Fruit fly (Drosophila melanogaster) whole organism, embryonic: ENCODE data around the gene lute.

Experiments
- Abd-B ChIP-seq: fragments of 200-800 bp; sonication (Bioruptor generic); optimal IDR thresholded peaks from 2 replicates; lab custom pipeline; 2018; ENCODE audit warnings: missing biosample characterization, mild to moderate bottlenecking, missing genetic modification characterization, moderate library complexity
- Adf1 ChIP-seq: fragments of 200-800 bp; sonication (Bioruptor generic); IDR thresholded peaks from 2 replicates; pipeline ENCODE4 v1.3.6; 2022; ENCODE audit warnings: missing biosample characterization, missing genetic modification characterization
- Awh ChIP-seq: fragments of 200-800 bp; sonication (Bioruptor generic); IDR thresholded peaks from 2 replicates; pipeline ENCODE4, ENCODE4 v1.3.6; 2022; ENCODE audit warnings: missing biosample characterization, missing genetic modification characterization
- CG10543 ChIP-seq: fragments of 200-800 bp; sonication (Bioruptor generic); optimal IDR thresholded peaks from 3 replicates; lab custom pipeline; 2017; ENCODE audit warnings: missing biosample characterization, mild to moderate bottlenecking, missing genetic modification characterization, moderate library complexity
- CG12104 ChIP-seq: fragments of 200-800 bp; sonication (Bioruptor generic); optimal IDR thresholded peaks from 3 replicates; lab custom pipeline; 2016; ENCODE audit warnings: missing biosample characterization, missing genetic modification characterization
- CG12391 ChIP-seq: fragments of 200-800 bp; sonication (Bioruptor generic); optimal IDR thresholded peaks from 3 replicates; lab custom pipeline; 2018; ENCODE audit warnings: missing biosample characterization, mild to moderate bottlenecking, missing genetic modification characterization, moderate library complexity
- CG14965 ChIP-seq: fragments of 200-800 bp; sonication (Bioruptor generic); optimal IDR thresholded peaks from 2 replicates; lab custom pipeline; 2016; ENCODE audit warnings: missing biosample characterization, missing genetic modification characterization, borderline replicate concordance
- CG1529 ChIP-seq: fragments of 200-800 bp; sonication (Bioruptor generic); optimal IDR thresholded peaks from 3 replicates; lab custom pipeline; 2018; ENCODE audit warnings: missing biosample characterization, missing genetic modification characterization
- CG17328 ChIP-seq: fragments of 200-800 bp; sonication (Bioruptor generic); IDR thresholded peaks from 2 replicates; pipeline ENCODE4 v1.3.6; 2022; ENCODE audit warnings: missing biosample characterization, missing genetic modification characterization
- CG1792 ChIP-seq: fragments of 200-800 bp; sonication (Bioruptor generic); optimal IDR thresholded peaks from 2 replicates; lab custom pipeline; 2016; ENCODE audit warnings: missing biosample characterization, missing genetic modification characterization
- CG1832 ChIP-seq: fragments of 200-800 bp; sonication (Bioruptor generic); optimal IDR thresholded peaks from 2 replicates; lab custom pipeline; 2017; ENCODE audit warnings: missing biosample characterization, mild to moderate bottlenecking, missing genetic modification characterization, inconsistent platforms
- CG2889 ChIP-seq: fragments of 200-800 bp; sonication (Bioruptor generic); IDR thresholded peaks from 3 replicates; pipeline ENCODE4 v1.3.6; 2022; ENCODE audit warnings: missing biosample characterization, missing genetic modification characterization
- CG4820 ChIP-seq: fragments of 200-800 bp; sonication (Bioruptor generic); optimal IDR thresholded peaks from 3 replicates; lab custom pipeline; 2016; ENCODE audit warnings: missing biosample characterization, missing genetic modification characterization
- CG6254 ChIP-seq: fragments of 200-800 bp; sonication (Bioruptor generic); optimal IDR thresholded peaks from 3 replicates; lab custom pipeline; 2017; ENCODE audit warnings: mild to moderate bottlenecking, missing biosample characterization, missing genetic modification reagents, missing genetic modification characterization
- CG6272 ChIP-seq: fragments of 200-800 bp; sonication (Bioruptor generic); IDR thresholded peaks from 2 replicates; pipeline ENCODE4 v1.3.6; 2022; ENCODE audit warnings: missing biosample characterization, missing genetic modification characterization
- CG7556 ChIP-seq: fragments of 200-800 bp; sonication (Bioruptor generic); optimal IDR thresholded peaks from 2 replicates; lab custom pipeline; 2017; ENCODE audit warnings: missing biosample characterization, mild to moderate bottlenecking, missing genetic modification characterization
- CG7786 ChIP-seq: fragments of 200-800 bp; sonication (Bioruptor generic); optimal IDR thresholded peaks from 2 replicates; lab custom pipeline; 2016; ENCODE audit warnings: missing biosample characterization, missing genetic modification characterization
- CG9876 ChIP-seq: fragments of 200-800 bp; sonication (Bioruptor generic); optimal IDR thresholded peaks from 2 replicates; lab custom pipeline; 2016; ENCODE audit warnings: missing biosample characterization, missing genetic modification characterization
- Dfd ChIP-seq, 2 experiments: fragments of >200 bp; optimal IDR thresholded peaks; 2 replicates each; lab custom pipeline; 2017; ENCODE audit warnings: missing biosample characterization in 2 of 2, missing genetic modification characterization in 2 of 2
- H15 ChIP-seq: fragments of 200-800 bp; sonication (Bioruptor generic); IDR thresholded peaks from 3 replicates; pipeline ENCODE4 v1.3.6; 2022; ENCODE audit warnings: missing biosample characterization, missing genetic modification characterization
- HLHmδ ChIP-seq: fragments of 200-800 bp; sonication (Bioruptor generic); optimal IDR thresholded peaks from 2 replicates; lab custom pipeline; 2018; ENCODE audit warnings: missing biosample characterization, mild to moderate bottlenecking, missing genetic modification characterization, moderate library complexity
- Hmx ChIP-seq: fragments of 200-800 bp; sonication (Bioruptor generic); optimal IDR thresholded peaks from 2 replicates; lab custom pipeline; 2016; ENCODE audit warnings: missing biosample characterization, missing genetic modification characterization
- Mad ChIP-seq: fragments of 200-800 bp; sonication (Bioruptor generic); optimal IDR thresholded peaks from 2 replicates; lab custom pipeline; 2016; ENCODE audit warnings: missing biosample characterization, missing genetic modification characterization
- NK7.1 ChIP-seq: fragments of 200-800 bp; sonication (Bioruptor generic); optimal IDR thresholded peaks from 3 replicates; lab custom pipeline; 2016; ENCODE audit warnings: missing biosample characterization, missing genetic modification characterization
- PHDP ChIP-seq: fragments of 200-800 bp; sonication (Bioruptor generic); optimal IDR thresholded peaks from 3 replicates; lab custom pipeline; 2018; ENCODE audit warnings: missing biosample characterization, mild to moderate bottlenecking, missing genetic modification characterization, moderate library complexity
- bcd ChIP-seq: fragments of 200-800 bp; sonication (Bioruptor generic); optimal IDR thresholded peaks from 2 replicates; lab custom pipeline; 2017; ENCODE audit warnings: missing biosample characterization, mild to moderate bottlenecking, missing genetic modification characterization
- bigmax ChIP-seq: fragments of 200-800 bp; sonication (Bioruptor generic); optimal IDR thresholded peaks from 2 replicates; lab custom pipeline; 2018; ENCODE audit warnings: missing biosample characterization, mild to moderate bottlenecking, missing genetic modification characterization
- bsh ChIP-seq, 2 experiments: fragments of 200-800 bp; sonication (Bioruptor generic); optimal IDR thresholded peaks; 2 replicates each; lab custom pipeline; 2017 to 2018; ENCODE audit warnings: mild to moderate bottlenecking in 2 of 2, missing biosample characterization in 2 of 2, missing genetic modification characterization in 2 of 2, moderate library complexity in 1 of 2
- cad ChIP-seq: fragments of >200 bp; optimal IDR thresholded peaks from 2 replicates; lab custom pipeline; 2017; ENCODE audit warnings: missing biosample characterization, missing genetic modification characterization
- chn ChIP-seq: fragments of 200-800 bp; sonication (Bioruptor generic); optimal IDR thresholded peaks from 2 replicates; lab custom pipeline; 2016; ENCODE audit warnings: missing biosample characterization, missing genetic modification characterization
- esg ChIP-seq: fragments of 200-800 bp; sonication (Bioruptor generic); conservative IDR thresholded peaks from 2 replicates; pipeline ENCODE4 v1.3.6; 2022; ENCODE audit warnings: missing biosample characterization, missing genetic modification characterization
- ewg ChIP-seq: fragments of 200-800 bp; sonication (Bioruptor generic); optimal IDR thresholded peaks from 3 replicates; lab custom pipeline; 2017; ENCODE audit warnings: mild to moderate bottlenecking, missing biosample characterization, missing genetic modification reagents, missing genetic modification characterization
- eyg ChIP-seq: fragments of 200-800 bp; sonication (Bioruptor generic); optimal IDR thresholded peaks from 3 replicates; lab custom pipeline; 2016; ENCODE audit warnings: missing biosample characterization, missing genetic modification characterization
- fu2 ChIP-seq: fragments of 200-800 bp; sonication (Bioruptor generic); optimal IDR thresholded peaks from 2 replicates; lab custom pipeline; 2016; ENCODE audit warnings: missing biosample characterization, missing genetic modification characterization
- gcm ChIP-seq: fragments of 200-800 bp; sonication (Bioruptor generic); optimal IDR thresholded peaks from 2 replicates; lab custom pipeline; 2019; ENCODE audit warnings: missing biosample characterization, mild to moderate bottlenecking, missing genetic modification characterization, moderate library complexity
- gro ChIP-seq: fragments of 200-800 bp; sonication (Bioruptor generic); optimal IDR thresholded peaks from 2 replicates; lab custom pipeline; 2016; ENCODE audit warnings: missing biosample characterization, missing genetic modification characterization
- gsb ChIP-seq: fragments of 200-800 bp; sonication (Bioruptor generic); IDR thresholded peaks from 2 replicates; pipeline ENCODE4 v1.3.6; 2022; ENCODE audit warnings: missing biosample characterization, missing genetic modification characterization
- gt ChIP-seq: fragments of 200-800 bp; sonication (Bioruptor generic); IDR thresholded peaks from 2 replicates; pipeline ENCODE4 v1.3.6; 2022; ENCODE audit warnings: missing biosample characterization, missing genetic modification characterization
- jumu ChIP-seq: fragments of 200-800 bp; sonication (Bioruptor generic); optimal IDR thresholded peaks from 3 replicates; lab custom pipeline; 2016; ENCODE audit warnings: missing biosample characterization, missing genetic modification characterization
- kay ChIP-seq: fragments of 200-800 bp; sonication (Bioruptor generic); optimal IDR thresholded peaks from 2 replicates; lab custom pipeline; 2016; ENCODE audit warnings: missing biosample characterization, missing genetic modification characterization
- knrl ChIP-seq: fragments of 200-800 bp; sonication (Bioruptor generic); IDR thresholded peaks from 3 replicates; pipeline ENCODE4 v1.3.6; 2022; ENCODE audit warnings: missing biosample characterization, missing genetic modification characterization; ENCODE audit not compliant: partially characterized antibody
- nmo ChIP-seq: fragments of 200-800 bp; sonication (Bioruptor generic); optimal IDR thresholded peaks from 2 replicates; lab custom pipeline; 2018; ENCODE audit warnings: missing biosample characterization, mild to moderate bottlenecking, missing genetic modification characterization, moderate library complexity
- otp ChIP-seq: fragments of 200-800 bp; sonication (Bioruptor generic); IDR thresholded peaks from 3 replicates; pipeline ENCODE4, ENCODE4 v1.3.6; 2022; ENCODE audit warnings: missing biosample characterization, missing genetic modification characterization
- sd ChIP-seq: fragments of 200-800 bp; sonication (Bioruptor generic); optimal IDR thresholded peaks from 3 replicates; lab custom pipeline; 2018; ENCODE audit warnings: missing biosample characterization, mild to moderate bottlenecking, missing genetic modification characterization, moderate library complexity
- sima ChIP-seq: fragments of 200-800 bp; sonication (Bioruptor generic); optimal IDR thresholded peaks from 2 replicates; lab custom pipeline; 2016; ENCODE audit warnings: missing biosample characterization, missing genetic modification characterization
- sisA ChIP-seq: fragments of 200-800 bp; sonication (Bioruptor generic); IDR thresholded peaks from 2 replicates; pipeline ENCODE4 v1.3.6; 2022; ENCODE audit warnings: missing biosample characterization, missing genetic modification characterization
- vfl ChIP-seq: fragments of 200-800 bp; sonication (Bioruptor generic); optimal IDR thresholded peaks from 2 replicates; lab custom pipeline; 2016; ENCODE audit warnings: missing biosample characterization, missing genetic modification characterization
- vnd ChIP-seq: fragments of 200-800 bp; sonication (Bioruptor generic); IDR thresholded peaks from 3 replicates; pipeline ENCODE4 v1.3.6; 2022; ENCODE audit warnings: missing biosample characterization, missing genetic modification characterization; ENCODE audit not compliant: partially characterized antibody

Gene lute

DNA sequence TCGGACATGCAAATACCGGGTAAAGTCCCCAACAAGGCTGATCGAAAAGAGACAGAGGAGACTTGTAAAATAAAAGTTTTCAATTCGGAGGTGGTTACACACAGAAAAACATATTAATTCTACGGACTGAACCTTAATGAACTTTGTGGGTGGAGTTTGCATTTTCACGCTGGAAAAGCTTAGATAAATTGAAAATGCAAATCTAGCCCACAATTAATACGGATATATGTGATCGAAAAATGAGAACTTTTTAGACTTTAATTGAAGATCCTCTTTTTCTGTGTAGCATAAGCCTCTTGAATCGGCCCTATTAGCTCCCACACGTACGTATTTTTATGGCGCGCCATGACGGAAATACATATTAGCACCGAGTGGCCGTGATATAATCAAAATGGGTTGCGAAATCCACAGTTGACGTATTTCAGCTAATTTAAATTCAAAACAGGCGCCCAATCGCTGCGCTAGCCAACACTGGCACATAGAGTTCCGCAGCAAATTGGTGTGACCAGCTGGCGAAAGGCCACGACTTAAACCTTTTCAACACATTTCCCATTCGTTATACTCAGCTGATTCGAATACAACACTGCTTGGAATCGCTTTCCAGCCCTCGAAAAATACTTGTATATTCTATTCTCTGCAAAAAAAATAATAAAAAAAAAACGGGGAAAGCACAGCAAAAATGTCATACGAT is 5.7 kb downstream of the lute start (continued):
- TF ChIP-seq bigmax (GFP tag; lab: Kevin White, UChicago) (peak; percentile 38), CG9876 (GFP tag; lab: Kevin White, UChicago) (no peak), sd (tag; lab: Kevin White, UChicago) (peak; percentile 72), CG6254 (GFP tag; lab: Kevin White, UChicago) (no peak), gsb (GFP tag; lab: Robert Waterston, UW) (peak; percentile 46; the same call in 1 of the 2 replicates), Abd-B (GFP tag; lab: Kevin White, UChicago) (no peak), fu2 (GFP tag; lab: Kevin White, UChicago) (peak; percentile 61), CG10543 (GFP tag; lab: Kevin White, UChicago) (peak; percentile 44), sima (GFP tag; lab: Kevin White, UChicago) (no peak), Hmx (GFP tag; lab: Kevin White, UChicago) (no peak), Adf1 (GFP tag; lab: Robert Waterston, UW) (peak; percentile 42; the same call in 1 of the 2 replicates), cad (GFP tag; lab: Kevin White, UChicago) (no peak), Mad (GFP tag; lab: Kevin White, UChicago) (peak; percentile 55), eyg (no peak), bcd (GFP tag; lab: Kevin White, UChicago) (peak; percentile 50), CG12104 (GFP tag; lab: Kevin White, UChicago) (peak; percentile 37)

DNA sequence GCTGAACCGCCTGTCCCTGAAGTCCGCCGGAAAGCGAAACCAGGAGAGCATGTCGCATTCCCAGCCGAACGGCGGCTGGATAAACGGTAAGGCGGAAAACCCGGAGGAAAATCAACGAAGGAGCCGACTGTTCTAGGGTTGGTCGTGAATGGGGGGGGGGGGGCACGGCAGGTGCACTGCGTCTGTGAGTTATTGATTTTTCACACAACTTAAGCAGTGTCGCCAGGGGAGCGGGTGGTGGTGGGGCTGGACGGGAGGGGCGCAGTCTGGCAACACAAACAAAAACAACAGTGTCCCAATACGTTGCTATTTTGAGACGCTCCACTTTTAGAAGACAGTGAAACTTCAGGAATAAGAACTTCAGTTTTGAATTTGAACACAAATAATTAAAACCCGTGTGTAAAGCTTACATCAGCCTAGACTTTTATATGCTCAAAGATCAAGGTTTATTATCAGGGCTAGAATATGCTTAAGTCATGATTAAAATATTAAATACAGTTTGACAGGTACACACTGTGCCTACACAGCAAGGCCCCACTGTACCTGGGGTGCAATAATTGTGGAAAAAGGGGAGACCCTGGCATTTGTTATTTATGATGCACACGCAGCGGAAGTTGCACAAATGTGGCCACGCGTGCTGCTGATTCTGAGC is 6.5 kb downstream of the lute start:
- TF ChIP-seq CG1832 (GFP tag; lab: Kevin White, UChicago) (no peak), otp (GFP tag; lab: Robert Waterston, UW) (peak; percentile 76), nmo (GFP tag; lab: Kevin White, UChicago) (peak; percentile 74), gcm (GFP tag; lab: Kevin White, UChicago) (peak; percentile 48), ewg (peak; percentile 64), vfl (no peak), H15 (peak; percentile 76), CG1792 (GFP tag; lab: Kevin White, UChicago) (peak; percentile 20), Awh (GFP tag; lab: Robert Waterston, UW) (peak; percentile 66), chn (GFP tag; lab: Kevin White, UChicago) (peak; percentile 59), PHDP (tag; lab: Kevin White, UChicago) (peak; percentile 71), jumu (GFP tag; lab: Kevin White, UChicago) (peak; percentile 27), bsh (GFP tag; optimal IDR thresholded peaks at IDR 0.05; lab: Kevin White, UChicago) (peak; percentile 60 to 84), Dfd (GFP tag; optimal IDR thresholded peaks at IDR 0.05; lab: Kevin White, UChicago) (no peak), CG17328 (GFP tag; lab: Robert Waterston, UW) (peak; percentile 84), CG1529 (GFP tag; lab: Kevin White, UChicago) (peak; percentile 65), esg (GFP tag; lab: Robert Waterston, UW) (peak; percentile 80), CG7556 (peak; percentile 58), CG4820 (GFP tag; lab: Kevin White, UChicago) (peak; percentile 74), vnd (GFP tag; lab: Robert Waterston, UW) (no peak), sisA (GFP tag; lab: Robert Waterston, UW) (peak; percentile 77), HLHmδ (GFP tag; lab: Kevin White, UChicago) (no peak), kay (GFP tag; lab: Kevin White, UChicago) (no peak), CG14965 (no peak), gro (GFP tag; lab: Kevin White, UChicago) (peak; percentile 28), CG2889 (peak; percentile 61; the same call in 2 of the 3 replicates), NK7.1 (GFP tag; lab: Kevin White, UChicago) (no peak), CG7786 (peak; percentile 7), bigmax (GFP tag; lab: Kevin White, UChicago) (no peak), CG12391 (peak; percentile 65), knrl (no peak), CG6272 (peak; percentile 40; the same call in 1 of the 2 replicates), gt (GFP tag; lab: Robert Waterston, UW) (peak; percentile 70)
